Worm (Caenorhabditis elegans) whole organism, young adult: ENCODE results near the gene hphd-1.
A peak's percentile ranks its signal among the peaks of the same experiment; 100 is the strongest.

Experiments used
- B0035.1 ChIP-seq: sonication (generic microtip); optimal IDR thresholded peaks from 2 replicates; lab custom pipeline; 2016; ENCODE audit warnings: missing genetic modification characterization, mild to moderate bottlenecking, missing compliant biosample characterization, missing genotype, missing genetic modification reagents
- F52B5.7 ChIP-seq: sonication (generic microtip); optimal IDR thresholded peaks from 2 replicates; lab custom pipeline; 2016; ENCODE audit warnings: mild to moderate bottlenecking, missing genetic modification characterization, missing compliant biosample characterization
- aptf-2 ChIP-seq: fragments of 200-800 bp; sonication (Bioruptor generic); conservative IDR thresholded peaks from 2 replicates; pipeline ENCODE4 v1.3.6; 2022; ENCODE audit warnings: missing genetic modification reagents, missing genetic modification characterization, missing compliant biosample characterization
- aptf-3 ChIP-seq: fragments of 200-800 bp; sonication (Bioruptor generic); IDR thresholded peaks from 2 replicates; pipeline ENCODE4 v1.3.6; 2022; ENCODE audit warnings: missing genetic modification characterization, missing compliant biosample characterization
- attf-5 ChIP-seq: fragments of 200-800 bp; sonication (Bioruptor generic); optimal IDR thresholded peaks from 2 replicates; lab custom pipeline; 2018; ENCODE audit warnings: mild to moderate bottlenecking, missing genetic modification characterization, missing compliant biosample characterization
- ets-4 ChIP-seq: fragments of 200-800 bp; sonication (Bioruptor generic); optimal IDR thresholded peaks from 2 replicates; lab custom pipeline; 2018; ENCODE audit warnings: mild to moderate bottlenecking, missing genetic modification characterization, missing compliant biosample characterization
- fkh-3 ChIP-seq: sonication (generic microtip); optimal IDR thresholded peaks from 2 replicates; lab custom pipeline; 2016; ENCODE audit warnings: mild to moderate bottlenecking, missing genetic modification characterization, missing compliant biosample characterization
- hsf-1 ChIP-seq: fragments of 200-800 bp; sonication (Bioruptor generic); IDR thresholded peaks from 2 replicates; pipeline ENCODE4 v1.3.6; 2022; ENCODE audit warnings: missing genetic modification reagents, missing genetic modification characterization, missing compliant biosample characterization
- nfya-1 ChIP-seq: sonication (generic microtip); optimal IDR thresholded peaks from 2 replicates; lab custom pipeline; 2017; ENCODE audit warnings: antibody characterized with exemption, missing compliant biosample characterization, missing genetic modification characterization, borderline replicate concordance; ENCODE audit not compliant: insufficient read depth
- nhr-80 ChIP-seq: sonication (generic microtip); optimal IDR thresholded peaks from 2 replicates; lab custom pipeline; 2016; ENCODE audit warnings: missing genetic modification characterization, missing compliant biosample characterization
- nhr-90 ChIP-seq: sonication (generic microtip); optimal IDR thresholded peaks from 2 replicates; lab custom pipeline; 2016; ENCODE audit warnings: missing genotype, mild to moderate bottlenecking, missing genetic modification characterization, missing compliant biosample characterization
- unc-62 ChIP-seq: fragments of 150-350 bp; optimal IDR thresholded peaks from 2 replicates; lab custom pipeline; 2014; ENCODE audit warnings: missing biosample characterization, missing genetic modification reagents, missing genetic modification characterization

DNA sequence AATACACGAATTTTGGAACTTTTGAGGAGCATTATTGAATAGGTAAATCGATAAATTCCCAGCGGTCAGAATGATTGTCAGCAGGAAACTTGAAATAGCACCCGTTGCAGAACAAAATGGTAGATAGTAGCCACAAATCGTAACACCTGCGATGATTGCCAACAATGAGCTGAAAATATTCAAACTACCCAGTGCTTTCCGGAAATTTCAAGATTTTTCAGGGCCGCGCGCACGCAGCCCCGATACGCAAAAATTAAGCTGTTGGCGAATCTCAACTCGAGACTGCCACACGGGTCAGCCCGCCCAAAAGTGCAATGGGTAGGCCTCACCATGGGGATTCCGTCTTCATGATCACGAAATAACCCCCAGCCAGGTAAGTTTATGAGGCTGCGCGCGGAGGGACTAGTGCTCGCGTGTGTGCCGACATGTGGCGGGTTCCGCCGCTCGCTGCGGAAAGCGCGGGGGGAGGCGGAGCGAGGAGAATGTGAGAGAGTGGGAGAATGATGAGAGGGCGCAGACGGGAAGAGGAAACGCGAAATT is 51.7 kb downstream of the hphd-1 start:
- TF ChIP-seq aptf-2 (GFP tag; lab: Robert Waterston, UW), result peak; percentile 77; the same call in 1 of the 2 replicates
- TF ChIP-seq attf-5 (GFP tag; lab: Kevin White, UChicago), result peak; percentile 84
- TF ChIP-seq unc-62, result peak; percentile 5
- no peak for TF ChIP-seq nfya-1
- 0 out of 2 replicates have a peak, but pooled peaks have one; percentile 39 for TF ChIP-seq aptf-3
- peak; percentile 97 for TF ChIP-seq ets-4 (GFP tag; lab: Kevin White, UChicago)
- TF ChIP-seq fkh-3 (tag; lab: Kevin White, UChicago), result peak; percentile 92
- TF ChIP-seq B0035.1, result peak; percentile 89
- TF ChIP-seq F52B5.7 (tag; lab: Kevin White, UChicago), result peak; percentile 99
- TF ChIP-seq hsf-1 (GFP tag; lab: Robert Waterston, UW), result peak; percentile 96
- TF ChIP-seq nhr-80 (tag; lab: Kevin White, UChicago), result peak; percentile 66
- TF ChIP-seq nhr-90 (tag; lab: Kevin White, UChicago), result peak; percentile 93
